Fruit fly (Drosophila melanogaster): ENCODE measurements around the gene wntD.

The wntD gene

DNA sequence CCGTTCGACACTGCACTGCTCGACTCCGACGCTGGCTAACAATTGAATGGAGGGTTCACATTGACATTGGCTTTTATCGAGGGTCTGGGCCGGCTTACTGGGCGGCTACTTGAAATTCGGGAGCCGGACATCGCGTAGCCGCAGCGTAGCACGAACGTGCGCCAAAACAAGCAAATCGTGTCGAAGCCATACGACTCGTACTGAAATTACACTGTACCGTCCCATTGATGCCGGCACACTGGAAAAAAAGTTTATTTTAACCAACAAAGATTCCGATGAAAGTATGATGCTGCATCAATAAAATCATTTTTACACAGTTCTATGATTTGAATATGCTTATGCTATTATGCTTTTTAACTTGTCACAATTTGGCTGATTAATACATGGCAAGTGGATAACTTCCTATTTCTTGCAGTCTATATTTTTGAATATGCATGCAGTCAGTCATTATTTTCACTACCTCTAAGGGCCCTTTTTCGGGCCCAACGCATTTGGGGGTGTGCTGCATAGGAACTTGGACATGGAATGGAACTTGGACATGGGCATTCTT is 4.2 kb downstream of the wntD start, which contains the start of gene apn (continued):
- TF ChIP-seq Sox102F (GFP tag; optimal IDR thresholded peaks at IDR 0.05), result peak; percentile 55
- peak; percentile 36; the same call in 1 of the 2 replicates for TF ChIP-seq CG14441 (GFP tag; IDR thresholded peaks at IDR 0.05)
- peak; percentile 66 for TF ChIP-seq kni (GFP tag; optimal IDR thresholded peaks at IDR 0.05)
- peak; percentile 23 for TF ChIP-seq lab (GFP tag; optimal IDR thresholded peaks at IDR 0.05)
- TF ChIP-seq slbo (GFP tag; IDR thresholded peaks at IDR 0.05), result 0 out of 2 replicates have a peak, but pooled peaks have one; percentile 3
- peak; percentile 4 for TF ChIP-seq nmo (GFP tag; optimal IDR thresholded peaks at IDR 0.05)
- TF ChIP-seq Oli (tag; optimal IDR thresholded peaks at IDR 0.05), result peak; percentile 42
- peak; percentile 1 for TF ChIP-seq fd96Cb (tag; optimal IDR thresholded peaks at IDR 0.05)
- TF ChIP-seq CG10209 (GFP tag; optimal IDR thresholded peaks at IDR 0.05), result peak; percentile 11
- TF ChIP-seq CG17328 (GFP tag; IDR thresholded peaks at IDR 0.05), result peak; percentile 65; the same call in 1 of the 2 replicates
- TF ChIP-seq sens (GFP tag), result peak; percentile 83

DNA sequence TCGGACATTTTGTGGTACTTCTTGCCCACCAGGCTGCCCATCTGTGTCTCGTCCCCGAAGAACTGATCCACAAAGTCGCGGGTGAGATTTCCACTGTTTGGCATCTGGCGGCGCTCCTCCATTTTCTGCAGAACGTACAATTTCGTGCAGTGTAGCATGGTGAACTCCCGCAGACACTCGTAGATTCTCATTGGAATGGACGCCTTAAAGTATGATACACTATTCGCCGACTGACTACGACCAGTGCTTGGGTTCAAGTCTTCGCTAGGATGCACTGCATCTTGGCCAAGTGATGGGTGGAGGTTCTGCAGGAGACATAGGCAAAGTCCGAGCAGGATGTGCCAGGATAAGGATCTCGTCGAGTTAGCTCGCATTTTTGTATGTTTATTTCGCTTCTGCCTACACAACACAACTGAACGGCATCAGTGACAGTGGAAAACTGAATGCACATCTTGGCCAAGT is 6.8 kb downstream of the wntD start, which contains the start of gene CG15888:
CG15888 (minus strand) TSS at position 412 of the 462 bp plus-strand sequence.
- peak; percentile 11 for TF ChIP-seq zf30C (GFP tag; optimal IDR thresholded peaks at IDR 0.05)
- TF ChIP-seq disco-r (GFP tag; optimal IDR thresholded peaks at IDR 0.05), result no peak
- peak; percentile 59 for TF ChIP-seq Ets65A (GFP tag)
- no peak for TF ChIP-seq ash1 (GFP tag; optimal IDR thresholded peaks at IDR 0.05)
- TF ChIP-seq CG16815 (GFP tag; optimal IDR thresholded peaks at IDR 0.05), result no peak
- TF ChIP-seq aop (GFP tag; IDR thresholded peaks at IDR 0.05), result no peak
- peak in 1 of 2 experiments; percentile 85 for TF ChIP-seq insv (GFP tag; optimal IDR thresholded peaks at IDR 0.05)

DNA sequence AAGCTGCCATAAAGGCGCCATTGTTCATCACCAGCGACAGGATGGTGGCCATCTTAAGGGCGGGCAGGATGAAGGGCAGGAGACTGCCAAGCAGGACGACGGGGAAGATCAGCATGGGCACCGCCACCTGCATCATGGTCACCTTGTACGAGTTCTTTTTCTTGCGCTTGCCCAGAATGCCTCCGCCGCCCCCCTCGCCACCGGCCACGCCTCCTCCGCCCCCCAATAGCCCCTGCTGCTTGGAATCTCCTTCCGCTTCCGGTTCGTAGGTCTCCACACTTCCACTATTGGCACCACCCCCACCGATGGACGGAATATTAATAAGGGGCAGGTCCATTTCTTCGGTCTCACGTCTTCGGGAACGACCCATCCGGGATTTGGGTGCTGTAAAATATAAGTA is 7.9 kb downstream of the wntD start:
- TF ChIP-seq Rfx (GFP tag; IDR thresholded peaks at IDR 0.05), result no peak
- TF ChIP-seq al (GFP tag; IDR thresholded peaks at IDR 0.05), result 0 out of 2 replicates have a peak, but pooled peaks have one; percentile 7
- TF ChIP-seq Mrtf (GFP tag; IDR thresholded peaks at IDR 0.05), result 0 out of 3 replicates have a peak, but pooled peaks have one; percentile 36
- TF ChIP-seq CG11247 (GFP tag; IDR thresholded peaks at IDR 0.05), result no peak
- TF ChIP-seq Hr39 (optimal IDR thresholded peaks at IDR 0.05), result peak; percentile 50
- 0 out of 2 replicates have a peak, but pooled peaks have one; percentile 21 for TF ChIP-seq crol (GFP tag; IDR thresholded peaks at IDR 0.05)

DNA sequence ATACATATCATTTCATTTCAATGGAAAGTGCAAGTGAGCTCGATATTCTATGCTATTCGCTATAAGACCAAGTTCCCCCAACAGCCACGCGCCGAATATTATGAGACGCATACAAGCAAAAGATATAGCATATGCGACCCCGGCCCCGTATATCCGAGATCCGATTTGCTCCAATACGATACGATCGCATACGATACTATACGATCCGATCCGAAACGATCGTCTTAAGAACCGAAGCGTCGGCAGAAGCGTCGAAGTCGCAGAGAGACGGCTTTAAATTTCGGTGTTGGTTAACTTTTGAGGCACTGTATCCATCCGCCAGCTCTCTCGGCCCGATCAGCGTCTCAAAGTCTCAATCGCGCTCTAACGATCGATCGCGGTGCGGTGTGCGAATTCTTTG is 13.6 kb downstream of the wntD start, which contains the start of gene CG8630:
CG8630 (plus strand) TSS at position 303 of the 400 bp plus-strand sequence.
- TF ChIP-seq CG13287 (GFP tag; IDR thresholded peaks at IDR 0.05; ENCODE audit: partially characterized antibody), result no peak; the same call in 1 of the 2 replicates
- TF ChIP-seq rib (GFP tag; IDR thresholded peaks at IDR 0.05), result 0 out of 2 replicates have a peak, but pooled peaks have one; percentile 24
- TF ChIP-seq CG14050 (GFP tag; IDR thresholded peaks at IDR 0.05), result no peak
- peak; percentile 32 for TF ChIP-seq CG12769 (tag; optimal IDR thresholded peaks at IDR 0.05)
- TF ChIP-seq CG8924 (tag; optimal IDR thresholded peaks at IDR 0.05), result no peak
- TF ChIP-seq Deaf1 (tag; optimal IDR thresholded peaks at IDR 0.05), result peak; percentile 87
- peak; percentile 53; the same call in 2 of the 4 replicates for TF ChIP-seq chinmo (GFP tag; IDR thresholded peaks at IDR 0.05; ENCODE audit: partially characterized antibody)
- no peak for TF ChIP-seq Hr78 (GFP tag; optimal IDR thresholded peaks at IDR 0.05)
- TF ChIP-seq CG8388 (GFP tag; optimal IDR thresholded peaks at IDR 0.05), result peak; percentile 36
- TF ChIP-seq CG13894 (tag; optimal IDR thresholded peaks at IDR 0.05), result peak; percentile 100
- TF ChIP-seq Blimp-1 (GFP tag; optimal IDR thresholded peaks at IDR 0.05), result peak; percentile 52
- no peak for TF ChIP-seq ERR (GFP tag; optimal IDR thresholded peaks at IDR 0.05)
- TF ChIP-seq BEAF-32 (GFP tag; optimal IDR thresholded peaks at IDR 0.05), result peak; percentile 2
- peak; percentile 40; the same call in 1 of the 2 replicates for TF ChIP-seq Adf1 (GFP tag; IDR thresholded peaks at IDR 0.05)
